Worm (Caenorhabditis elegans) whole organism, L3 larva: ENCODE data around the gene F13A7.11.

ENCODE experiments used
- R02D3.7 ChIP-seq: fragments of 150-350 bp; optimal IDR thresholded peaks from 2 replicates; lab custom pipeline; 2014; ENCODE audit warnings: missing biosample characterization, missing genetic modification characterization
- ZK546.5 ChIP-seq: sonication (generic microtip); optimal IDR thresholded peaks from 2 replicates; lab custom pipeline; 2017; ENCODE audit warnings: missing biosample characterization, missing genetic modification characterization
- aly-2 ChIP-seq: fragments of 150-350 bp; optimal IDR thresholded peaks from 2 replicates; lab custom pipeline; 2014; ENCODE audit warnings: missing biosample characterization, missing genetic modification characterization
- ama-1 ChIP-seq: fragments of 150-350 bp; optimal IDR thresholded peaks from 2 replicates; lab custom pipeline; 2018
- ceh-16 ChIP-seq: sonication (generic microtip); optimal IDR thresholded peaks from 2 replicates; lab custom pipeline; 2017; ENCODE audit warnings: missing biosample characterization, missing genetic modification characterization
- ceh-28 ChIP-seq: fragments of 150-350 bp; optimal IDR thresholded peaks from 2 replicates; lab custom pipeline; 2014; ENCODE audit warnings: missing biosample characterization, missing genetic modification reagents, missing genetic modification characterization
- ceh-82 ChIP-seq: fragments of 150-350 bp; optimal IDR thresholded peaks from 2 replicates; lab custom pipeline; 2014; ENCODE audit warnings: missing biosample characterization, missing genetic modification characterization
- ceh-9 ChIP-seq: sonication (generic microtip); optimal IDR thresholded peaks from 2 replicates; lab custom pipeline; 2018; ENCODE audit warnings: missing biosample characterization, missing genetic modification characterization
- daf-12 ChIP-seq: fragments of 150-350 bp; optimal IDR thresholded peaks from 2 replicates; lab custom pipeline; 2014; ENCODE audit warnings: missing biosample characterization, missing genetic modification reagents, missing genetic modification characterization
- egl-27 ChIP-seq: sonication (generic microtip); optimal IDR thresholded peaks from 4 replicates; lab custom pipeline; 2017; ENCODE audit warnings: missing biosample characterization, missing genetic modification reagents, missing genetic modification characterization
- egl-5 ChIP-seq: fragments of 150-350 bp; optimal IDR thresholded peaks from 2 replicates; lab custom pipeline; 2017; ENCODE audit warnings: missing biosample characterization, missing genetic modification reagents, missing genetic modification characterization, inconsistent platforms
- elt-1 ChIP-seq: fragments of 150-350 bp; optimal IDR thresholded peaks from 2 replicates; lab custom pipeline; 2014; ENCODE audit warnings: missing biosample characterization, missing genetic modification characterization
- elt-2 ChIP-seq: sonication (generic microtip); optimal IDR thresholded peaks from 2 replicates; lab custom pipeline; 2016; ENCODE audit warnings: missing genetic modification reagents, mild to moderate bottlenecking, missing genetic modification characterization, missing compliant biosample characterization
- elt-3 ChIP-seq, 3 experiments: fragments of 150-350 bp in 1 of 3; sonication (generic microtip) in 2 of 3; optimal IDR thresholded peaks; 2 replicates in 2 of 3; 4 replicates in 1 of 3; lab custom pipeline; 2014 to 2017; ENCODE audit warnings: missing biosample characterization in 3 of 3, missing genetic modification characterization in 3 of 3
- eor-1 ChIP-seq, 2 experiments: fragments of 150-350 bp; optimal IDR thresholded peaks; 2 replicates each; lab custom pipeline; 2014 to 2018; ENCODE audit warnings: missing biosample characterization in 2 of 2, missing genetic modification characterization in 2 of 2
- fkh-10 ChIP-seq: sonication (generic microtip); optimal IDR thresholded peaks from 2 replicates; lab custom pipeline; 2017; ENCODE audit warnings: missing biosample characterization, missing genetic modification reagents, missing genetic modification characterization
- fkh-2 ChIP-seq: fragments of 150-350 bp; optimal IDR thresholded peaks from 2 replicates; lab custom pipeline; 2014; ENCODE audit warnings: missing biosample characterization, missing genetic modification reagents, missing genetic modification characterization
- fos-1 ChIP-seq: fragments of 150-350 bp; optimal IDR thresholded peaks from 2 replicates; lab custom pipeline; 2014; ENCODE audit warnings: missing biosample characterization, missing genetic modification characterization
- hmg-11 ChIP-seq: sonication (generic microtip); optimal IDR thresholded peaks from 2 replicates; lab custom pipeline; 2016; ENCODE audit warnings: missing genetic modification characterization, missing compliant biosample characterization
- jun-1 ChIP-seq: fragments of 150-350 bp; optimal IDR thresholded peaks from 2 replicates; lab custom pipeline; 2014; ENCODE audit warnings: missing biosample characterization, missing genetic modification reagents, missing genetic modification characterization
- lin-15B ChIP-seq: fragments of 150-350 bp; optimal IDR thresholded peaks from 2 replicates; lab custom pipeline; 2014; ENCODE audit warnings: missing biosample characterization, missing genetic modification characterization
- lin-39 ChIP-seq: fragments of 150-350 bp; optimal IDR thresholded peaks from 2 replicates; lab custom pipeline; 2018; ENCODE audit warnings: missing biosample characterization, missing genetic modification reagents, missing genetic modification characterization
- lsy-12 ChIP-seq: sonication (generic microtip); optimal IDR thresholded peaks from 2 replicates; lab custom pipeline; 2016; ENCODE audit warnings: mild to moderate bottlenecking, missing genetic modification characterization, missing compliant biosample characterization
- mdl-1 ChIP-seq: fragments of 150-350 bp; optimal IDR thresholded peaks from 2 replicates; lab custom pipeline; 2014; ENCODE audit warnings: missing biosample characterization, missing genetic modification characterization
- mml-1 ChIP-seq: fragments of 150-350 bp; sonication (generic microtip); optimal IDR thresholded peaks from 3 replicates; lab custom pipeline; 2014; ENCODE audit warnings: missing biosample characterization, missing genetic modification characterization
- nfya-1 ChIP-seq: sonication (generic microtip); optimal IDR thresholded peaks from 2 replicates; lab custom pipeline; 2017; ENCODE audit warnings: missing genetic modification characterization, mild to moderate bottlenecking, missing compliant biosample characterization, antibody characterized with exemption, moderate library complexity; ENCODE audit not compliant: insufficient read depth
- nhr-11 ChIP-seq: fragments of 150-350 bp; optimal IDR thresholded peaks from 2 replicates; lab custom pipeline; 2014; ENCODE audit warnings: missing biosample characterization, missing genetic modification characterization
- nhr-12 ChIP-seq: fragments of 150-350 bp; optimal IDR thresholded peaks from 2 replicates; lab custom pipeline; 2014; ENCODE audit warnings: missing biosample characterization, missing genetic modification characterization
- nhr-23 ChIP-seq: fragments of 150-350 bp; optimal IDR thresholded peaks from 2 replicates; lab custom pipeline; 2014; ENCODE audit warnings: missing biosample characterization, missing genetic modification reagents, missing genetic modification characterization
- nhr-237 ChIP-seq: fragments of 150-350 bp; optimal IDR thresholded peaks from 2 replicates; lab custom pipeline; 2014; ENCODE audit warnings: missing biosample characterization, missing genetic modification characterization
- nhr-25 ChIP-seq: sonication (generic microtip); optimal IDR thresholded peaks from 2 replicates; lab custom pipeline; 2017; ENCODE audit warnings: missing biosample characterization, missing genetic modification characterization
- nhr-28 ChIP-seq: fragments of 150-350 bp; optimal IDR thresholded peaks from 2 replicates; lab custom pipeline; 2014; ENCODE audit warnings: missing biosample characterization, missing genetic modification characterization
- nhr-43 ChIP-seq: sonication (generic microtip); optimal IDR thresholded peaks from 2 replicates; lab custom pipeline; 2016; ENCODE audit warnings: mild to moderate bottlenecking, missing genetic modification characterization, missing compliant biosample characterization; ENCODE audit not compliant: poor library complexity, severe bottlenecking
- nhr-67 ChIP-seq: fragments of 150-350 bp; optimal IDR thresholded peaks from 2 replicates; lab custom pipeline; 2014; ENCODE audit warnings: missing biosample characterization, missing genetic modification characterization
- nhr-76 ChIP-seq: fragments of 150-350 bp; sonication (generic microtip); optimal IDR thresholded peaks from 5 replicates; lab custom pipeline; 2014; ENCODE audit warnings: missing biosample characterization, missing genetic modification characterization
- nhr-77 ChIP-seq: fragments of 150-350 bp; optimal IDR thresholded peaks from 2 replicates; lab custom pipeline; 2014; ENCODE audit warnings: missing biosample characterization, missing genetic modification characterization
- pha-4 ChIP-seq: fragments of 150-350 bp; optimal IDR thresholded peaks from 2 replicates; lab custom pipeline; 2014; ENCODE audit warnings: missing biosample characterization, missing genetic modification reagents, missing genetic modification characterization
- pqm-1 ChIP-seq: fragments of 150-350 bp; optimal IDR thresholded peaks from 2 replicates; lab custom pipeline; 2017; ENCODE audit warnings: missing biosample characterization, missing genetic modification characterization, inconsistent platforms
- sea-2 ChIP-seq: fragments of 150-350 bp; sonication (generic microtip); optimal IDR thresholded peaks from 4 replicates; lab custom pipeline; 2014; ENCODE audit warnings: missing biosample characterization, missing genetic modification reagents, missing genetic modification characterization
- skn-1 ChIP-seq: fragments of 150-350 bp; optimal IDR thresholded peaks from 2 replicates; lab custom pipeline; 2014; ENCODE audit warnings: missing biosample characterization, missing genetic modification characterization
- snpc-4 ChIP-seq: fragments of 150-350 bp; optimal IDR thresholded peaks from 2 replicates; lab custom pipeline; 2014; ENCODE audit warnings: missing biosample characterization, missing genetic modification characterization
- tbx-2 ChIP-seq: sonication (generic microtip); optimal IDR thresholded peaks from 2 replicates; lab custom pipeline; 2016; ENCODE audit warnings: mild to moderate bottlenecking, missing genetic modification characterization, missing compliant biosample characterization
- unc-39 ChIP-seq: sonication (generic microtip); optimal IDR thresholded peaks from 4 replicates; lab custom pipeline; 2017; ENCODE audit warnings: missing biosample characterization, missing genetic modification characterization
- unc-62 ChIP-seq: fragments of 150-350 bp; sonication (generic microtip); optimal IDR thresholded peaks from 4 replicates; lab custom pipeline; 2014; ENCODE audit warnings: missing biosample characterization, missing genetic modification reagents, missing genetic modification characterization
- zag-1 ChIP-seq: fragments of 150-350 bp; optimal IDR thresholded peaks from 2 replicates; lab custom pipeline; 2014; ENCODE audit warnings: missing biosample characterization, missing genetic modification characterization
- ztf-11 ChIP-seq: fragments of 150-350 bp; optimal IDR thresholded peaks from 2 replicates; lab custom pipeline; 2014; ENCODE audit warnings: missing biosample characterization, missing genetic modification characterization
- ztf-4 ChIP-seq: fragments of 150-350 bp; optimal IDR thresholded peaks from 2 replicates; lab custom pipeline; 2014; ENCODE audit warnings: missing biosample characterization, missing genetic modification characterization

Gene F13A7.11

DNA sequence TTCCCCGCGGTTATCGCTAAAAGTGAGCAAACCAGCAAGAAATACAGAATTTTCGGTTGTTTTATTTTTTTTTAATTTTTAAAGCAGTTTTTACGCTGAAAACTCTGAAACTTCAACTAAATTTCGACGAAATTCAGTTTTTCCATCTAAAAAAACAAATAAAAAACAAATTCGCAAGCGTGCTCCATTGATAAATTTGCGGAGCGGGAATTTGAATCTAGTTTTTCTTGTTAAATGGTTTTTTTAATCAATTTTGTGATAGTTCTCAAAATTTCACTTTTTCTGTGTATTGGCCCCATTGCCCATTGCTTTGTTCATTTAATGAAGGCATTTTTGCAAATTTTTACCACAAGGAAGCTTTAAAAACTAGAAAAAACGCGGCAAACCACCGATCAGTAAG is 38.3 kb downstream of the F13A7.11 start:
- TF ChIP-seq zag-1 (no peak), ceh-82 (tag; lab: Kevin White, UChicago) (no peak), nhr-12 (tag; lab: Kevin White, UChicago) (no peak), R02D3.7 (tag; lab: Kevin White, UChicago) (no peak), nhr-77 (tag; lab: Kevin White, UChicago) (no peak), nfya-1 (tag; lab: Kevin White, UChicago) (no peak), fkh-10 (GFP tag; lab: Kevin White, UChicago) (no peak), fkh-2 (no peak)

DNA sequence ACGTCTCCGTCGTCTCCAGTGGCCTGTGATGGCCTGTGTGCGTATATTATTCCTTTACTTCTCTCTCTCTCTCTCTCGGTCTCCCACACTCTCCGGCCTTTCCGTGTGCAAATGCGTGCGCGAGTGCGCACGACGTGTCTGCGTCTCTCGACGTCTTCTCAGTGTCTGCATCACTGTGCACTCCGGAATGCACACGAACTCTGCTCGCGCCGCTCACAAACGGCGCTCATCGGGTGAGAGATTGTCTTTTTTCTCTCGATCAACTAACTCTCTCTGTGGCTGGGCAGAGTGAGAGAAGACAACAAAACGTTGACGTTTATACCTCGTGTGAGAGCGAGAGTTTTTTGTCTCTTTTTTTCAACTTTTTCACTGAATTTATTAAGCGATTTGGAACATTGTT is 39.2 kb downstream of the F13A7.11 start:
- TF ChIP-seq R02D3.7 (tag; lab: Kevin White, UChicago) = peak; percentile 72
- TF ChIP-seq nhr-43 (tag; lab: Kevin White, UChicago) = peak; percentile 60
- peak; percentile 71 for TF ChIP-seq egl-27 (tag; lab: Kevin White, UChicago)
- TF ChIP-seq ama-1 = peak; percentile 34
- peak; percentile 92 for TF ChIP-seq lin-39 (tag; lab: Kevin White, UChicago)
- TF ChIP-seq ZK546.5 (tag; lab: Kevin White, UChicago) = no peak
- peak; percentile 81 for TF ChIP-seq pha-4 (tag; lab: Kevin White, UChicago)
- peak; percentile 13 for TF ChIP-seq unc-62 (GFP tag; lab: Kevin White, UChicago)
- no peak for TF ChIP-seq daf-12 (tag; lab: Kevin White, UChicago)
- TF ChIP-seq nhr-237 (tag; lab: Kevin White, UChicago) = no peak
- peak; percentile 86 for TF ChIP-seq elt-2 (tag; lab: Kevin White, UChicago)
- peak; percentile 70 for TF ChIP-seq egl-5 (tag; lab: Kevin White, UChicago)
- no peak for TF ChIP-seq ztf-4
- peak; percentile 68 for TF ChIP-seq lin-15B (tag; lab: Kevin White, UChicago)
- TF ChIP-seq nhr-28 (tag; lab: Kevin White, UChicago) = no peak
- peak; percentile 96 for TF ChIP-seq jun-1 (tag; lab: Kevin White, UChicago)
- no peak for TF ChIP-seq sea-2 (GFP tag; lab: Kevin White, UChicago)
- TF ChIP-seq ztf-11 (tag; lab: Kevin White, UChicago) = no peak
- peak; percentile 52 for TF ChIP-seq snpc-4
- no peak for TF ChIP-seq elt-3 (tag; optimal IDR thresholded peaks at IDR 0.05; lab: Kevin White, UChicago)
- no peak for TF ChIP-seq unc-39 (tag; lab: Kevin White, UChicago)
- peak; percentile 83 for TF ChIP-seq nhr-23 (tag; lab: Kevin White, UChicago)
- peak; percentile 91 for TF ChIP-seq pqm-1 (tag; lab: Kevin White, UChicago)
- no peak for TF ChIP-seq nhr-67
- no peak for TF ChIP-seq nhr-11
- peak; percentile 84 for TF ChIP-seq lsy-12 (tag; lab: Kevin White, UChicago)
- no peak for TF ChIP-seq elt-1 (tag; lab: Kevin White, UChicago)
- no peak for TF ChIP-seq aly-2 (tag; lab: Kevin White, UChicago)
- no peak for TF ChIP-seq nhr-76
- no peak for TF ChIP-seq fkh-2
- TF ChIP-seq tbx-2 (tag; lab: Kevin White, UChicago) = peak; percentile 56
- TF ChIP-seq ceh-16 (tag; lab: Kevin White, UChicago) = no peak
- TF ChIP-seq mdl-1 (tag; lab: Kevin White, UChicago) = peak; percentile 58
- no peak for TF ChIP-seq mml-1
- TF ChIP-seq fkh-10 (GFP tag; lab: Kevin White, UChicago) = peak; percentile 87
- no peak for TF ChIP-seq nhr-77 (tag; lab: Kevin White, UChicago)
- TF ChIP-seq nfya-1 (tag; lab: Kevin White, UChicago) = peak; percentile 96
- no peak for TF ChIP-seq zag-1
- peak; percentile 64 for TF ChIP-seq nhr-25
- no peak for TF ChIP-seq nhr-12 (tag; lab: Kevin White, UChicago)
- peak; percentile 99 for TF ChIP-seq hmg-11 (tag; lab: Kevin White, UChicago)
- peak; percentile 23 for TF ChIP-seq ceh-82 (tag; lab: Kevin White, UChicago)
- peak; percentile 85 for TF ChIP-seq skn-1 (tag; lab: Kevin White, UChicago)
- TF ChIP-seq fos-1 (tag; lab: Kevin White, UChicago) = no peak
- peak; percentile 84 for TF ChIP-seq ceh-28 (tag; lab: Kevin White, UChicago)
- no peak for TF ChIP-seq eor-1 (tag; optimal IDR thresholded peaks at IDR 0.05; lab: Kevin White, UChicago)
- no peak for TF ChIP-seq ceh-9 (tag; lab: Kevin White, UChicago)
